Worm (Caenorhabditis elegans) whole organism, young adult: ENCODE data around the gene abt-4.

ENCODE experiments used
- B0261.1 ChIP-seq: sonication (generic microtip); optimal IDR thresholded peaks from 2 replicates; lab custom pipeline; 2016; ENCODE audit warnings: mild to moderate bottlenecking, missing genetic modification characterization, moderate library complexity, missing compliant biosample characterization
- akir-1 ChIP-seq: fragments of 200-800 bp; sonication (Bioruptor generic); optimal IDR thresholded peaks from 2 replicates; lab custom pipeline; 2018; ENCODE audit warnings: mild to moderate bottlenecking, missing genetic modification characterization, moderate library complexity, missing compliant biosample characterization
- atf-7 ChIP-seq: sonication (generic microtip); optimal IDR thresholded peaks from 2 replicates; lab custom pipeline; 2017; ENCODE audit warnings: mild to moderate bottlenecking, missing genetic modification characterization, missing compliant biosample characterization
- dpl-1 ChIP-seq: fragments of 150-350 bp; optimal IDR thresholded peaks from 2 replicates; lab custom pipeline; 2014; ENCODE audit warnings: missing biosample characterization, missing genetic modification reagents, missing genetic modification characterization
- egl-18 ChIP-seq: fragments of 200-800 bp; sonication (Bioruptor generic); IDR thresholded peaks from 2 replicates; pipeline ENCODE4 v1.3.6; 2022; ENCODE audit warnings: missing genetic modification reagents, missing genetic modification characterization, missing compliant biosample characterization
- ets-4 ChIP-seq: fragments of 200-800 bp; sonication (Bioruptor generic); optimal IDR thresholded peaks from 2 replicates; lab custom pipeline; 2018; ENCODE audit warnings: mild to moderate bottlenecking, missing genetic modification characterization, missing compliant biosample characterization
- hlh-26 ChIP-seq: fragments of 200-800 bp; sonication (Bioruptor generic); conservative IDR thresholded peaks from 2 replicates; pipeline ENCODE4 v1.3.6; 2022; ENCODE audit warnings: missing genetic modification reagents, missing genetic modification characterization, missing compliant biosample characterization
- lin-40 ChIP-seq: sonication (generic microtip); optimal IDR thresholded peaks from 2 replicates; lab custom pipeline; 2016; ENCODE audit warnings: missing genetic modification characterization, mild to moderate bottlenecking, missing compliant biosample characterization, missing genotype, missing genetic modification reagents
- nfya-2 ChIP-seq: fragments of 200-800 bp; sonication (Bioruptor generic); IDR thresholded peaks from 2 replicates; pipeline ENCODE4 v1.3.6; 2022; ENCODE audit warnings: missing genetic modification reagents, missing genetic modification characterization, missing compliant biosample characterization
- rpc-1 ChIP-seq, 2 experiments: fragments of 150-350 bp in 1 of 2; sonication (generic microtip) in 1 of 2; optimal IDR thresholded peaks; 2 replicates each; lab custom pipeline; 2014 to 2018; ENCODE audit warnings: missing biosample characterization in 1 of 2, missing genetic modification characterization in 1 of 2, missing genetic modification reagents in 1 of 2, missing genotype in 1 of 2
- snpc-4 ChIP-seq, 5 experiments: fragments of 150-350 bp in 1 of 5; sonication (generic microtip) in 4 of 5; optimal IDR thresholded peaks; 2 replicates each; lab custom pipeline; 2014 to 2018; ENCODE audit warnings: missing genetic modification characterization in 5 of 5, missing biosample characterization in 3 of 5, antibody characterized with exemption in 2 of 5, mild to moderate bottlenecking in 2 of 5, missing compliant biosample characterization in 2 of 5, missing genotype in 2 of 5, moderate library complexity in 2 of 5, missing genetic modification reagents in 1 of 5
- unc-62 ChIP-seq: fragments of 150-350 bp; optimal IDR thresholded peaks from 2 replicates; lab custom pipeline; 2014; ENCODE audit warnings: missing biosample characterization, missing genetic modification reagents, missing genetic modification characterization
- zim-3 ChIP-seq: sonication (generic microtip); optimal IDR thresholded peaks from 2 replicates; lab custom pipeline; 2017; ENCODE audit warnings: mild to moderate bottlenecking, missing genetic modification characterization, moderate library complexity, missing compliant biosample characterization
- ztf-3 ChIP-seq: fragments of 200-800 bp; sonication (Bioruptor generic); optimal IDR thresholded peaks from 2 replicates; lab custom pipeline; 2018; ENCODE audit warnings: mild to moderate bottlenecking, missing genetic modification characterization, missing compliant biosample characterization

DNA sequence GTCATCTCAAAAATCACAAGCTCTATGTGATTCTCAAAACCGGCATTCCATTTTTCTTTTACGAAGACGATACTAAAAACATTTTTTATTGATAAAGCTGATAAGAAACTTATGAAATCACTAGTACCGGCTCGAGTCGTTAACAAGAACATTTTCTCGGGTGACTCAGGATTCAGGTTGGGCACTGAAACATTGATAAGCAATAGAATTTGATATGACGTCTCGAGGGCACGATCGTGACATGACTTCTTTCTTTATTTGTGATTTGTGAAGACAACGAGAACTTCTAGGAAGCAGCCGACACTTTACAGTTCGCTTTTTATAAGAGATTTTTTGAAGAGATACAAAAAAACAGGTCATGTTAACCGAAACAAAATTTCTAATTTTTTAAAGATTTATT, 3.2 kb upstream of the abt-4 start:
- no peak for TF ChIP-seq ztf-3 (GFP tag; lab: Kevin White, UChicago)
- peak; percentile 81 for TF ChIP-seq ets-4 (GFP tag; lab: Kevin White, UChicago)
- TF ChIP-seq unc-62: peak; percentile 49
- peak; percentile 77 for TF ChIP-seq atf-7
- no peak for TF ChIP-seq lin-40
- no peak for TF ChIP-seq nfya-2
- TF ChIP-seq rpc-1 (optimal IDR thresholded peaks at IDR 0.05; lab: Kevin White, UChicago): no peak
- TF ChIP-seq rpc-1 (tag; optimal IDR thresholded peaks at IDR 0.05; lab: Kevin White, UChicago): no peak
- TF ChIP-seq egl-18 (GFP tag; lab: Robert Waterston, UW): no peak
- no peak for TF ChIP-seq zim-3 (tag; lab: Kevin White, UChicago)
- TF ChIP-seq hlh-26 (GFP tag; lab: Robert Waterston, UW): no peak
- TF ChIP-seq B0261.1 (tag; lab: Kevin White, UChicago): no peak
- TF ChIP-seq dpl-1 (GFP tag; lab: Kevin White, UChicago): no peak
- TF ChIP-seq snpc-4 (GFP tag; optimal IDR thresholded peaks at IDR 0.05; lab: Kevin White, UChicago): no peak
- peak; percentile 26 to 86 (median 57) for TF ChIP-seq snpc-4 (tag; optimal IDR thresholded peaks at IDR 0.05; lab: Kevin White, UChicago)
- no peak for TF ChIP-seq akir-1 (GFP tag; lab: Kevin White, UChicago)
